Worm (Caenorhabditis elegans): Measurements from ENCODE around the gene cpsf-2.

DNA sequence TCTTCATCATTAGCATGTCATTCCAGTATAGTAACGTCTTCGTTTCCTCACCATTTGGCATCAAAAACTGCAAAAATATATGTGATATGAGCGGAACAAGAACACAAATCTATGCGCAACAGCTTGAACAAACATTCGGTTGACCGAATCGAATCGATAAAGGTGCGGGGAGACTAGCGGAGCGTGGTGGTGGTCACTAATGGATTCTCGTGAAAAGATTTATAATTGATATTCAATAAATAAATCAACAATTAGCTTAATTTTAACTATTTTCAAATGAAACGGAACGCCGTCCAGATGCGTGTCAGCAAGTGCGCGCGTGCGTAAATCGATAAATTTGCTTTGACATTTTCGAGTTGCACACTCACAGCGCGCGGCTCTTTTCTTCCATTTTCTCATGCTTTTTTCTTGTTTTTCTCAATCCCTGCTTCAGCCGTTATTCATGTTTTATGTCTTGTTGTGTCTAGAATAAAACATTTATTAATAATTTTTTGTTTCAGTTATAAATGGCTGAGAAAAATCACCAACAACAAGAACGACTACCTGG lies 42.1 kb downstream of the cpsf-2 start, which contains the start of the genes C13F10.8, C13F10.6 and kxd-1:
- TF ChIP-seq lir-3 (tag; optimal IDR thresholded peaks at IDR 0.05) (no peak), ceh-82 (tag; optimal IDR thresholded peaks at IDR 0.05) (no peak), ces-1 (GFP tag; optimal IDR thresholded peaks at IDR 0.05) (no peak), snpc-1.2 (GFP tag; IDR thresholded peaks at IDR 0.05) (no peak), arid-1 (GFP tag; conservative IDR thresholded peaks at IDR 0.05) (no peak), snpc-4 (tag; optimal IDR thresholded peaks at IDR 0.05) (no peak), nhr-28 (tag; optimal IDR thresholded peaks at IDR 0.05) (no peak), ztf-11 (tag; optimal IDR thresholded peaks at IDR 0.05) (no peak)
